Worm (Caenorhabditis elegans): ENCODE measurements around the gene M106.3.

DNA sequence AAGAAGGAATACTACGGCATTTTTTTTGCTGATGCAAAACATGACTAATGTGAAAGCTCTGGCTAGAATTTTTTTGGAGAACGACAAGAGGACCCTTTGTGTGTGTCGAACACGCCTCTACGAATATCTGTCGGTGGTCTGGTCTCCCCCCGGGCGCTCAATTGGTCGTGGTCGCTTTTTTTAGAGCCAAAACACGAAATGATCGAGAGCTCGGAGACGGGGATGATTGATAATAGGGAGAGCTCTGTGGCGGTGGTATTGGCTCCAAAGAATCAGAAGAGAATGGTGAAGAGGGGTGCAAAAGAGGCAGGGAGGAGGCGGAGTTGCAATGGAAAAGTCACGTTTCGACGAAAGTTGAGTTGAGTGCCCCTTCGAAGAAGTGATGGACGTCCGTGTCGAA lies 31.1 kb downstream of the M106.3 start:
- TF ChIP-seq nhr-232 (tag; optimal IDR thresholded peaks at IDR 0.05) = no peak
- TF ChIP-seq mec-3 (tag; optimal IDR thresholded peaks at IDR 0.05; ENCODE audit: borderline replicate concordance) = no peak
- TF ChIP-seq unc-55 (GFP tag; optimal IDR thresholded peaks at IDR 0.05) = no peak
- no peak for TF ChIP-seq fkh-6 (tag; optimal IDR thresholded peaks at IDR 0.05)
- TF ChIP-seq lin-11 (tag; optimal IDR thresholded peaks at IDR 0.05) = no peak
- TF ChIP-seq nhr-11 (tag; optimal IDR thresholded peaks at IDR 0.05) = no peak
- no peak for TF ChIP-seq fkh-10 (GFP tag; optimal IDR thresholded peaks at IDR 0.05)
- no peak for TF ChIP-seq ama-1 (optimal IDR thresholded peaks at IDR 0.05)
- no peak for TF ChIP-seq elt-2 (tag; optimal IDR thresholded peaks at IDR 0.05)
- no peak for TF ChIP-seq unc-86 (tag; optimal IDR thresholded peaks at IDR 0.05)

Measured in whole organism, late embryonic.